Worm (Caenorhabditis elegans): Measurements from ENCODE around the gene rpap-2.
"Not testable (repeated sequence)": the region's sequence is repeated elsewhere in the genome, so short reads cannot be mapped to it uniquely, and the experiment has no call there.

Gene rpap-2

DNA sequence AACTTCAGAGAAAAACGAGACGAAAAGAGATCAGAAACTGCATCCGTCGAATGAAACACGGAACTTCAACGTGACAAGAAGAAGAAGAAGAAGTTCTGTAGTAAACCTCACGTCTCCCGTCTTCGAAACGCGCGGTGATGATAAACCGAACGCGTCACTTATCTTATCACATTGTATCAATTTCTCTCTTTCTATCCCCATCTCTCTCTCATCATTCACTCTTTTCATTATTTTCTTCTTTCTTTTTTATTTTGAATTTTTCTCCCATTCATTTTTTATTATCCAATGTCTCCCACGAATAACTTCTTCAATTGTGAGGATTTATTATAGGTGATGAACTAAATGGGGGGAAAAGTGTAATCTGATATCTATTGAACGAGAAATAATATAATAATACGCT lies 19.1 kb downstream of the rpap-2 start:
- no peak for TF ChIP-seq unc-62 (GFP tag; optimal IDR thresholded peaks at IDR 0.05)

DNA sequence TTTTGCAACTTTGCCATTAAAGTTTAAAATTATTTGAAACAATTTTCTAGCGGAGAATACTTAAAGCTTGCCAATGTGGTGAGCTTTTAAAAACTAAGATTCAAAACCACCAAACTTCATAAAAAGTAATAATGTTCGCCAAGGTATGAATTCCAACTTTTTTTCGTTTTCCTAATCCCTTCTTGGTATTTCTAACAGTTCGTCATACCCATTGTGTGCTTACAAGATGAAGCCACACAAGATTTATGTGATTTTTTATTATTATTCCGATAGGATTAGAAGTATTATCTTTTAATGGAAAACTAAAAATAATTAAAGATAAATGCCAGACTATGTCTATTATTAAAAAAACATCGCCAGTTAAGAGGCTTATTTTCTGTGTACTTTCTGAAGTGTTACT lies 20.3 kb downstream of the rpap-2 start:
- TF ChIP-seq unc-62 (GFP tag; optimal IDR thresholded peaks at IDR 0.05), result no peak

DNA sequence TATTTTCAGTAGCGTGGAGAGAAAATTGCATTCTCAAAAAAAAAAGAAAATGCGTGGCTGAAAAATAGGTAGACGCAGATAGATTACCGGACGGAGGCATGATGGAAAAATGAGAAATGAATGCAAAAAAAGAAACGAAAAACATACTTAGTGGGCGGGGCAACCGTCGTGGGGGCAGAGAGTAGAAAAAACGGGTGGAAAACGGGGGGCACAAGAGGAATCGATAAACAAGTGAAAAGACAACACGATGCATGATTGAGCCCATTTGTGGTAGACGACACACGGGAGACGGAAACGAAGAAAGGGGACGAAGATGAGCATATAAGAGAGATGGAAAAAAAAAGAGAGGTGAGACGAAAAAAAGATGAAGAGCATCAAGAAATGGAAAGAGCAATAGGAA lies 20.8 kb downstream of the rpap-2 start:
- TF ChIP-seq unc-62 (GFP tag; optimal IDR thresholded peaks at IDR 0.05), result no peak

DNA sequence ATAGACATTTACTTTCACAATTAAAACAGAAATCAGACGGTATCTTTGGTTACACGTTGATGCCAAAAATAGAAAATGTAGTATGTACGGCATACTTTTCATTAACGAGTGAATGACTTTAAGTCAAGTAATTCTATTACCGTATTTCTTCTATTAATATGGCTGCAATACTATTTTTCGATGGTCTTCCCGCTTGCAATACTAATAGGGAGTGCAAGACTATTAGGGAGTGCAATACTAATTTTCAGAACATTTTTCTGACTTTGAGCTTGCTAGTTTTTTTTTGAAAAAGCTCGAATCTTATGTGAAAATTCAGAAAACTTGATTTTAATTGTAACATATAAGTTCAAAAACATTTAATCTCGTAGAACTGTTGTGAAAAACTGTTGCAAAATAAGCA lies 22.0 kb downstream of the rpap-2 start, which contains the start of gene R08D7.7:
R08D7.7 (plus strand) TSS at position 301 of the 400 bp plus-strand sequence.
- not testable (repeated sequence) for TF ChIP-seq unc-62 (GFP tag; optimal IDR thresholded peaks at IDR 0.05)

DNA sequence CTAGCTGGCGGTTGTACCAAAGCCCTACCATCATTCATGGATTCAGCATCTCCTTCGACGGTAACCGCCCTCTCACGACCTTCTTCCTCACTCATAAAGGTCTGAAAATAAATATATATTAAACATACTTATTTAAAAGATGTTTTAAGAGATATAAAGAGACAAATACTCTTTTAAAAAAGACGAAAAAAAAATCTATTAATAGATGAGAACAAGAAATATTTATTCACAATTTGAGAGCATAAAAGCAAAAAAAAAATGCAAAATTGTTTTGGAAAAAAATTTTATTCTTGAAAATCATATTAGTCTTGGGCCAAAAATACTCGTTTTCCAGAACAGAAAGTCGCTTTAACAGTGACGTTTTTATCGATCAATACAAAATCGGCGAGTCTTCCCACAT lies 28.9 kb downstream of the rpap-2 start, which contains the start of gene skat-1:
skat-1 (minus strand) TSS at position 101 of the 400 bp plus-strand sequence.
- TF ChIP-seq unc-62 (GFP tag; optimal IDR thresholded peaks at IDR 0.05), result no peak

DNA sequence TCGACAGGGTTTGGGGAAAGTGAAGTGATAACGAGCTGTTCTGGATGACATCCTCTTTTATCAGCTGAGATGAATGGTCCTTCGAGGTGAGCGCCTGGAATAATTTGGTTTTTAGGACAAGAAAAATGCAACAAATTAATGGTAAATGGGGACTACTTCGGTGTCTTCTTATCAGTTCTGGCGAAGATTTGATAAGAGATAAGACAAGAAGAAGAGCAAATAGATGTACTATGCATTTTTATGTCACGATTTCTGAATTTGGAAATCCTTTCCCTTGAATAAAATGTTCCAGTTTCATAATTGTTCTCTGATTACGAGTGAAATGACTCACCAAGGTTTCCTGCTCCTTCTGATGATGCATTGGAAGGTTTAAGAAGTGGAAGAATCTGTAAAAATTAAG lies 30.1 kb downstream of the rpap-2 start:
- no peak for TF ChIP-seq unc-62 (GFP tag; optimal IDR thresholded peaks at IDR 0.05)

DNA sequence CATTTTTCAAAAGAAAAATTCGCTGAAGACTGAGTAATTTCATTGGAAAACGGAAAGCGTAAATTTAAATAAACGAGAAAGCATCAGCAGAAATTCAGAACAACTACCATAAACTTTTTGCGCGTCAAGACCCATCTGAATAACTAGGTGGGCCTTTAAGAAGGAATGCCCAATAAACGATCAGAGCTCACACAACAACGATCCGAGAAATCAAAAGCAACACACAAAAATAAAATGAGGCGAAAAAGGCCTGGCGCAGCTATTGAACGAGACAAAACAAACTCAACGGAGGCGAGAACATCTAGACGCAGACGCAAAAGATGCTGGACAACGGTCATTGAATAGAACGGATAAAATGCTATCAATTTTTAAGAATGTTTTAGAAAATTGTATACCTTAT lies 31.1 kb downstream of the rpap-2 start:
- TF ChIP-seq unc-62 (GFP tag; optimal IDR thresholded peaks at IDR 0.05), result no peak

DNA sequence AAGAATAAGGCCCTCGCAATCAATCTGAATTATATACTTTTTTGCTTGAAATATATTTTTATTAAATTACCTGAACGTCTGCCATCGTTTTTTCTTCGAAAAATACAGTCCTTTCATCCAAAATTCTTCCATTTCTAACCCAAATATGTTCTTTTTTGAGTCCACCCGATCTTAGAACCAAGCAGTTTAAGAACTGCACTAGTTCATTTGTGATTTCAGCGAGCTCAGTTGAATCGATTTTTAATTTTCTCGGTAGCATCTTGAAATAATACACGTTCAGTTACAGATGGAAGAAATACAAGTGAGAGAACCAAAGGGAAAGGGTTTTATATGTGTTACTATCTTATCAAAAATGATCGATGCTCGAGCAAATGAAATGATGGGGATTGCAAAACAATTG lies 31.7 kb downstream of the rpap-2 start, which contains the start of gene F59B2.3:
F59B2.3 (minus strand) TSS at position 259 of the 400 bp plus-strand sequence.
- no peak for TF ChIP-seq unc-62 (GFP tag; optimal IDR thresholded peaks at IDR 0.05)

DNA sequence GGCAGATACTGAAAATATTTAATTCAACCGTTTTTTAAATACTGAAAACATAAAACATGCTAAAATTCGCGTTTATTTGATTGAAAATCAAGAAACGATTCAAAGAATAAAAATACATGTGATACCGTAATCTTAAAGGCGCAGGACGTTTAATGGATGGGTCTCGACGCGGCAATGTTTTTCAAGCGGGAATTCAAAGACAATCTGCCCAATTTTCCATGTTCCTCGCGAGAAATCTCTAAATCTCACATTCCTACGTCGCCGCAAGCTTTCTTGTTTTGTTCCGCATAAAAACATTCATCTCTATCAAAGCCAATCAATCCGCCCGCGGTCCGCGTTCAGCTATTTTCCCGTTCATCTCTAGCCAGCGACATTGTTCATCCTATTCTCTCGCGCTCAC lies 33.7 kb downstream of the rpap-2 start:
- no peak for TF ChIP-seq unc-62 (GFP tag; optimal IDR thresholded peaks at IDR 0.05)

DNA sequence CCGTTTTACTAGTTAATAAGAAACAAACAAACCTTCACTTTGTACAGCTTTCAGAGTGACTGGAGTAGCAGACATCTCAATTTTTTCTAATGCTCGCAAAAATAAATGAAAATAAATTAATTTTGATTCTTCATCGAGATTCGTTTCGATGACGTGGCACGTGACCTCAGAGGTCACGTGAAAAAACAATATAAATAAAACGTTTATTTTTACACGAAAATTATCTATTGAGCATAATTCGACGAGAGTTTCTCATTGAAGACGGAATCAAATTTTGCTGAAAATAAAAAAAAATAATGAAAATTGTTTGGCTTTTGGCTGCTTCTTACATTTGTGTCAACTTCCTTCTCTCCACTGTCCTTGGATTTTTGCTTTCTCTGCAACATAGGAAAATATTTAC lies 34.1 kb downstream of the rpap-2 start, which contains the start of gene rpn-6.2:
rpn-6.2 (minus strand) TSS at position 101 of the 400 bp plus-strand sequence.
- no peak for TF ChIP-seq unc-62 (GFP tag; optimal IDR thresholded peaks at IDR 0.05)

DNA sequence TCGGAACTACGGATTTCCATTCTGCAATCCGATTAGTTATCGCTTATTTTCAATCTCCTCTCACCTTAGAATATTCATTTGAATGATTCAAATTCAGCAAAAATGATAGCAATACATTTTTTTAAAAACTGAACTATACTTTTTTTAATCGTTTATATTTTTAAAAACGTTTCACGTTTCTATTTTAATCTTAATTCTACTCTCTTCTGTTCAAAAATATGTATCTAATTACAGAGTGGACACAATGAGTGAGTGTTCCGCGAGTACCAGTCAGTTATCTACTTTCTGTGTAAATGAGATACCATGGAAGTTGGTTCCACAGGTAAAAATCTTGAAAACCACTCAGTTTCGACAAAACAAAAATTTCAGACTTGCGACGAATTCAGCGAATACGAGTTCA lies 34.8 kb downstream of the rpap-2 start, which contains the start of the genes F59B2.15 and zif-1:
F59B2.15 (minus strand) TSS at position 101 of the 400 bp plus-strand sequence.
zif-1 (plus strand) TSS at position 235 of the 400 bp plus-strand sequence.
- no peak for TF ChIP-seq unc-62 (GFP tag; optimal IDR thresholded peaks at IDR 0.05)

DNA sequence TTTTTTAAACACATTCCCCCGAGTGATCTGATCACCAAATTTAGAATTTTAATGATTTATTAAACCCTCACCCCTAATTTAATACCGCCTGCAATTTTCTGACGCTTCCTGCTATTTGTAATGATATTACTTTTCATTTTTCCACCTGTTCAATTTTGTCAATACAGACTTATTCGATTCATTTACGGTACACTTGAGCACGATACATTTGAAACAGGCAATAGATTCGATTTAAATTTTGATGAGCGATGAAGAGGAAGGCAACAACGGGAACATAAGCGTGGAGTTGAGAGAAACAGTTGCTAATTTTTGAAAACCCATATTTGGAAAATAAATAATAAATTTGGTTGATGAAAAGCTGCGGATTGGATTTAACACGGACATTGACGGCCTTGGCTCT lies 36.9 kb downstream of the rpap-2 start:
- no peak for TF ChIP-seq unc-62 (GFP tag; optimal IDR thresholded peaks at IDR 0.05)

DNA sequence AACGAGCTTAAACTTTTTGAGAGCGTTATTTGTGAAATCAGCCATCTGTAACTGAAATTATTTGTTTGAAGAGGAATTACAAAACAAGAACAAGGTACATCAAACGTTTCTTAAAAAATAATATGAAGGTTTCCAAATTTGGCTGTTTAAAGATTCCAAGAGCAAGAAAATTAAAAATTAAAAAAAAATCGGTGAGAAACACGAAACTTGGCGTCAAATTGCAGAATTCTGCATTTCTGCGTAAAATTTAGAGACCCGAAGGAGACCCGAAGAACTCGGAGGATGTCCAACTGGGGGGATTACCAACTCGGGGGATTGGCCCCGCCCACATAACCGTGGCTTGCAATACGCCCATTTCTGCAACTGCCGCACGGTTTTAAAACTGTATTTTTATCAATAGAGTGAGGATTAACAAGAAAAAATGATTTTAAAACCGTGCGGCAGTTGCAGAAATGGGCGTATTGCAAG lies 38.2 kb downstream of the rpap-2 start, which contains the start of gene rab-6.1:
rab-6.1 (minus strand) TSS at position 51 of the 468 bp plus-strand sequence.
- not testable (repeated sequence) for TF ChIP-seq unc-62 (GFP tag; optimal IDR thresholded peaks at IDR 0.05)

DNA sequence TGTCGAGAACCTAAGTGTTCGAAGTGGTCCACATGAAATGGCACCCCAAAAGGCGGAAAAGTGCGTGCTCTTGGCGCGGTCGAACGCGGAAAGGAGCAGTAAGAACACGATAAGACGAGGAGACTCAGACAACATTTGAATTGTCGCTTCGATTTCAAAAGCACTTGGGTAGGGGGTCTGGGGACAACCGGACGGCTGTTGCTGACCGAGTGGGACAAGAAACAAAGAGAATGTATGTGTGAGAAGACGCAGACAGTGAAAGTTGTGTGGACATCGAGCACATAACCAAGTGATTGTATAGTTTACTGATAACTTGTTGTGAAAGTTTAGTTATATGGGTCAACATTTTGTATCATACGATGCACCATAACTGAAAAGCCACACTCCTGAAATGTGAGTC lies 39.4 kb downstream of the rpap-2 start:
- no peak for TF ChIP-seq unc-62 (GFP tag; optimal IDR thresholded peaks at IDR 0.05)

DNA sequence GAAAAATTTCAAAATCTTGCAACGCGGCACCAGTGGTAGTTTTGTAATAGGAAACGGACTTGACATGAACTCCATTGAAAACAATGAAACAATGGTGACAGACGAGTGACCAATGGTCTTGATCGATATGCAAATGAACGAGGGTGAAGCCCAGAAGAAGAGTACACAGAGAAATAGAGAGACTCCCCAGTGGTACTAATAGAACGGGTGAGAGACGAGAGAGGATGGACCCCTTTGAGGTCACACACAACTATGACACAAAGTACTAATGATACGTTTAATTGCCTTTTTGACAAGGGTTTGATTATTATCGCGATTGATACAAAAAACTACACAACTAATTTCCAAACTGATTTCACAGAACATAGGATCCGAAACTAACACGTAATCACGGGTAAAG lies 42.3 kb downstream of the rpap-2 start, which contains the start of gene F59B2.8:
F59B2.8 (minus strand) TSS at position 151 of the 400 bp plus-strand sequence.
- no peak for TF ChIP-seq unc-62 (GFP tag; optimal IDR thresholded peaks at IDR 0.05)

DNA sequence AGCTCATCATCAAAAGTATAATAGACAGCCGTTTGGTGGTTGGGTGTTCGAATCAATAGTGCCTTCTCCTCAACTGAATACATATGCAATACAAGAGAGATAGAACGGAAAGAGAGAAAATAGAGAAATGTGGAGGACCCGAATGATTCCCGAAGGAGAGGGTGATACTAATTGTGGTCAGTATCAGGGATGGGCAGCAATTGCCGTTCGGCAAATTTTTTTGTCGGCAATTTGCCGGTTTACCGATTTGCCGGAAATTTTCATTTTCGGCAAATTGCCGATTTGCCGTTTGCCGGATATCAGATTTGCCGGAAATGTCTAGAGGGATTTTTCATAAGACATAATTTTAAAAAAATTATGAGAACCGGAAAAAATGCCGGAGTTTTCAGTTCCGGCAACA lies 44.5 kb downstream of the rpap-2 start, which contains the start of gene F59B2.9:
F59B2.9 (minus strand) TSS at position 101 of the 400 bp plus-strand sequence.
- TF ChIP-seq unc-62 (GFP tag; optimal IDR thresholded peaks at IDR 0.05), result no peak

DNA sequence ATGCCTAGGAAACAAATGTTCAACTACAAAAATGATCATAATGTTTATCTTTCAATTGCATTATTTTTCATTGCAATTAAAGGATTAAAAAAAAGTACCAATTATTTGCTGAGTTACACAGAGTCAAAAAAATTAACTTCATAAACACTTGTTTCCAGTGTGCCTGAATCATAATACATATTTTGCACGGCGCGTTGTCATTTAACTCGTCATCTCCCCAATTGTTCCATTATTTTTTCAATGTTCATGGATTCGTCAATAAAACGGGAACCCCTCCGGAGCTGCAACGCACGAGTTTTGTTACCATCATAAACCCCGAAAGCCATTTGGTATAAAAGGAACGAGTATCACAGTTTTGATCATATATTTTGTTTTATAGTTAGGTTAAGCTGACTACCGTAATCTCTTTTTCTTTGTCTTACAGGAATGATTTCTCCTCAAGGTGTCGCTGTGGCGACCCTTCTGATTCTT lies 49.4 kb downstream of the rpap-2 start, which contains the start of gene F59B2.12:
F59B2.12 (plus strand) TSS at position 421 of the 471 bp plus-strand sequence.
- TF ChIP-seq unc-62 (GFP tag; optimal IDR thresholded peaks at IDR 0.05), result no peak

Measured in whole organism, dauer.